Fruit fly (Drosophila melanogaster) whole organism, adult: Measurements from ENCODE around the gene mirr.

ENCODE experiments used
- CG14711 ChIP-seq: fragments of 200-800 bp; sonication (Bioruptor generic); optimal IDR thresholded peaks from 2 replicates; lab custom pipeline; 2018; ENCODE audit warnings: missing biosample characterization, mild to moderate bottlenecking, missing genetic modification characterization, moderate library complexity
- CG1620 ChIP-seq: fragments of 200-800 bp; sonication (Bioruptor generic); optimal IDR thresholded peaks from 2 replicates; lab custom pipeline; 2016; ENCODE audit warnings: missing biosample characterization, missing genetic modification characterization
- CG7101 ChIP-seq: fragments of 200-800 bp; sonication (Bioruptor generic); optimal IDR thresholded peaks from 2 replicates; lab custom pipeline; 2018; ENCODE audit warnings: missing biosample characterization, mild to moderate bottlenecking, missing genetic modification characterization, moderate library complexity
- Clk ChIP-seq: fragments of 200-800 bp; sonication (Bioruptor generic); optimal IDR thresholded peaks from 2 replicates; lab custom pipeline; 2017; ENCODE audit warnings: missing biosample characterization, missing genetic modification characterization
- Mnt ChIP-seq: fragments of 200-800 bp; sonication (Bioruptor generic); optimal IDR thresholded peaks from 2 replicates; lab custom pipeline; 2016; ENCODE audit warnings: missing biosample characterization, mild to moderate bottlenecking, missing genetic modification characterization
- pad ChIP-seq: fragments of 200-800 bp; sonication (Bioruptor generic); optimal IDR thresholded peaks from 3 replicates; lab custom pipeline; 2017; ENCODE audit warnings: missing biosample characterization, missing genetic modification characterization, mild to moderate bottlenecking, moderate library complexity, missing genetic modification reagents

dm6 chr3L:12694539-12695525 lies 1.4 kb downstream of the mirr start:
- no peak for TF ChIP-seq CG7101 (tag; lab: Kevin White, UChicago)
- TF ChIP-seq CG1620 (GFP tag; lab: Kevin White, UChicago), result no peak
- no peak for TF ChIP-seq Mnt
- no peak for TF ChIP-seq Clk (GFP tag; lab: Kevin White, UChicago)
- TF ChIP-seq pad, result no peak
- no peak for TF ChIP-seq CG14711
